Fruit fly (Drosophila melanogaster) whole organism, pupa: ENCODE results near the gene Men-b.

Experiments
- CG10348 ChIP-seq: fragments of 200-800 bp; sonication (Bioruptor generic); IDR thresholded peaks from 2 replicates; pipeline ENCODE4 v1.3.6; 2022; ENCODE audit warnings: missing biosample characterization, missing genetic modification characterization
- CG12605 ChIP-seq: fragments of 200-800 bp; sonication (Bioruptor generic); IDR thresholded peaks from 2 replicates; pipeline ENCODE4 v1.3.6; 2022; ENCODE audit warnings: missing biosample characterization, missing genetic modification characterization
- CG4496 ChIP-seq: fragments of 200-800 bp; sonication (Bioruptor generic); IDR thresholded peaks from 3 replicates; pipeline ENCODE4 v1.3.6; 2022; ENCODE audit warnings: missing biosample characterization, missing genetic modification characterization
- CG8159 ChIP-seq: fragments of 200-800 bp; sonication (Bioruptor generic); optimal IDR thresholded peaks from 3 replicates; lab custom pipeline; 2018; ENCODE audit warnings: missing biosample characterization, mild to moderate bottlenecking, missing genetic modification characterization, moderate library complexity
- D1 ChIP-seq: fragments of 200-800 bp; sonication (Bioruptor generic); optimal IDR thresholded peaks from 2 replicates; lab custom pipeline; 2018; ENCODE audit warnings: missing biosample characterization, mild to moderate bottlenecking, missing genetic modification characterization, moderate library complexity
- EcR ChIP-seq: fragments of 200-800 bp; sonication (Bioruptor generic); optimal IDR thresholded peaks from 3 replicates; lab custom pipeline; 2019; ENCODE audit warnings: missing biosample characterization, missing genetic modification characterization, mild to moderate bottlenecking, moderate library complexity, missing genetic modification reagents
- Ets98B ChIP-seq: fragments of 200-800 bp; sonication (Bioruptor generic); IDR thresholded peaks from 2 replicates; pipeline ENCODE4 v1.3.6; 2022; ENCODE audit warnings: missing biosample characterization, missing genetic modification characterization
- fd96Ca ChIP-seq: fragments of 200-800 bp; sonication (Bioruptor generic); IDR thresholded peaks from 3 replicates; pipeline ENCODE4 v1.3.6; 2022; ENCODE audit warnings: missing biosample characterization, missing genetic modification characterization
- gl ChIP-seq: fragments of 200-800 bp; sonication (Bioruptor generic); optimal IDR thresholded peaks from 2 replicates; lab custom pipeline; 2018; ENCODE audit warnings: missing biosample characterization, mild to moderate bottlenecking, missing genetic modification characterization

DNA sequence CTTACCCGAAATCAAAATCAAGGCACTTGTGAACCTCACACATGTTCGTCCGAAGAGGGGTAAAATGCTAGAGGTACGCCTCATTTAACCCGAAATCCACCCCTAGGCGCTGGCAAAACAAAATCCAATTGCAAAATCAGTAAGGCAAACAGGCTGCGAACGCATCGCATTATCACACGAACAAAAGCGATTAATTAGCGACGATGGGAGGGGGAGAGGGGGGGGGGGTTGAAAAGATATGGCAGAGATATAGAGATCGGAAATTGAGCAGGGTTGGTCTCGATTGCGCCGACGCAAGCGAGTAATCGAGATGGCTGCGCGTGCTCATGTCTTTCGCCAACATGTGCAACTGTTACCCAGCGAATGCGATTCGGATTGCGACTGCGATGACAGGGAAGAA lies 45.4 kb downstream of the Men-b start:
- no peak for TF ChIP-seq Ets98B (GFP tag; lab: Robert Waterston, UW)
- no peak for TF ChIP-seq CG8159
- no peak for TF ChIP-seq D1 (tag; lab: Kevin White, UChicago)
- no peak for TF ChIP-seq CG10348
- no peak for TF ChIP-seq fd96Ca
- TF ChIP-seq gl: no peak
- no peak for TF ChIP-seq CG12605 (GFP tag; lab: Robert Waterston, UW)
- TF ChIP-seq CG4496: no peak
- TF ChIP-seq EcR (GFP tag; lab: Kevin White, UChicago): no peak
